Worm (Caenorhabditis elegans): ENCODE data around the gene srh-35.

srh-35 gene

ce11 chrV:418432-418831, 30.6 kb downstream of the srh-35 start, which contains the start of gene Y39D8A.1:
TSS of gene Y39D8A.1 (plus strand) at chrV:418732.
- TF ChIP-seq zip-11 (GFP tag; IDR thresholded peaks at IDR 0.05) (no peak), ceh-44 (GFP tag; IDR thresholded peaks at IDR 0.05) (no peak), F44E2.7 (GFP tag; IDR thresholded peaks at IDR 0.05) (no peak), daf-16 (GFP tag; optimal IDR thresholded peaks at IDR 0.05) (no peak), daf-16 (tag; optimal IDR thresholded peaks at IDR 0.05) (peak; percentile 30), madf-9 (GFP tag; conservative IDR thresholded peaks at IDR 0.05) (no peak), lin-13 (GFP tag; optimal IDR thresholded peaks at IDR 0.05) (no peak)

ce11 chrV:417656-418353, 31.2 kb downstream of the srh-35 start, which contains the start of gene irg-8:
TSS of gene irg-8 (minus strand) at chrV:417706.
- peak; percentile 46 for TF ChIP-seq hlh-11 (tag; optimal IDR thresholded peaks at IDR 0.05)
- TF ChIP-seq mes-2 (tag; optimal IDR thresholded peaks at IDR 0.05; ENCODE audit: poor library complexity, severe bottlenecking) = no peak
- no peak for TF ChIP-seq zag-1 (tag; optimal IDR thresholded peaks at IDR 0.05)
- peak in 1 of 2 experiments; percentile 78 for TF ChIP-seq unc-62 (GFP tag; optimal IDR thresholded peaks at IDR 0.05 in 1 of 2)
- no peak for TF ChIP-seq unc-62 (tag; optimal IDR thresholded peaks at IDR 0.05)
- TF ChIP-seq nhr-48 (tag; optimal IDR thresholded peaks at IDR 0.05) = peak; percentile 38
- no peak for TF ChIP-seq T20F7.1 (GFP tag; optimal IDR thresholded peaks at IDR 0.05)
- TF ChIP-seq ztf-7 (tag; optimal IDR thresholded peaks at IDR 0.05) = no peak
- peak; percentile 33 for TF ChIP-seq nhr-28 (tag; optimal IDR thresholded peaks at IDR 0.05)
- TF ChIP-seq pqm-1 (tag; optimal IDR thresholded peaks at IDR 0.05) = peak; percentile 17
- TF ChIP-seq mxl-2 (GFP tag; conservative IDR thresholded peaks at IDR 0.05) = 0 out of 2 replicates have a peak, but pooled peaks have one; percentile 51
- TF ChIP-seq daf-16 (GFP tag; optimal IDR thresholded peaks at IDR 0.05) = no peak
- peak; percentile 10 for TF ChIP-seq daf-16 (tag; optimal IDR thresholded peaks at IDR 0.05)
- TF ChIP-seq hmg-1.1 (GFP tag; IDR thresholded peaks at IDR 0.05) = no peak
- no peak for TF ChIP-seq rbr-2 (tag; optimal IDR thresholded peaks at IDR 0.05)
- peak; percentile 90 for TF ChIP-seq dmd-6 (GFP tag; IDR thresholded peaks at IDR 0.05)

- TF ChIP-seq nhr-28 (tag; optimal IDR thresholded peaks at IDR 0.05) (peak; percentile 60), R02D3.7 (tag; optimal IDR thresholded peaks at IDR 0.05) (no peak), gei-8 (GFP tag; optimal IDR thresholded peaks at IDR 0.05) (no peak), zfp-2 (tag; optimal IDR thresholded peaks at IDR 0.05) (no peak), nhr-77 (tag; optimal IDR thresholded peaks at IDR 0.05) (peak; percentile 54), hif-1 (tag; optimal IDR thresholded peaks at IDR 0.05) (no peak), duxl-1 (tag; optimal IDR thresholded peaks at IDR 0.05; ENCODE audit: poor library complexity) (no peak), snpc-1.2 (GFP tag; IDR thresholded peaks at IDR 0.05) (no peak), nhr-11 (tag; optimal IDR thresholded peaks at IDR 0.05) (no peak), dmd-6 (GFP tag; IDR thresholded peaks at IDR 0.05) (peak; percentile 55; the same call in 1 of the 2 replicates), F37D6.2 (tag; optimal IDR thresholded peaks at IDR 0.05) (no peak), daf-16 (GFP tag; optimal IDR thresholded peaks at IDR 0.05) (no peak), daf-16 (tag; optimal IDR thresholded peaks at IDR 0.05) (peak; percentile 47), lin-13 (GFP tag; optimal IDR thresholded peaks at IDR 0.05) (no peak), spr-3 (GFP tag; optimal IDR thresholded peaks at IDR 0.05) (no peak), ztf-7 (tag; optimal IDR thresholded peaks at IDR 0.05) (no peak), php-3 (GFP tag; IDR thresholded peaks at IDR 0.05) (peak; percentile 61), D1046.2 (GFP tag; IDR thresholded peaks at IDR 0.05) (no peak), pqm-1 (tag; optimal IDR thresholded peaks at IDR 0.05) (peak; percentile 80), mxl-2 (GFP tag; conservative IDR thresholded peaks at IDR 0.05) (no peak), daf-8 (GFP tag; IDR thresholded peaks at IDR 0.05) (no peak), zag-1 (tag; optimal IDR thresholded peaks at IDR 0.05) (no peak)
These were observed 34.0 kb downstream of the srh-35 start for ce11 chrV:415072-415471.

ce11 chrV:414630-415029, 34.4 kb downstream of the srh-35 start, which contains the start of gene dod-19:
TSS of gene dod-19 (minus strand) at chrV:414759.
- no peak for TF ChIP-seq mxl-2 (GFP tag; conservative IDR thresholded peaks at IDR 0.05)
- TF ChIP-seq dmd-6 (GFP tag; IDR thresholded peaks at IDR 0.05) = peak; percentile 57
- peak; percentile 79 for TF ChIP-seq pqm-1 (tag; optimal IDR thresholded peaks at IDR 0.05)
